Worm (Caenorhabditis elegans) whole organism, L4 larva: ENCODE measurements around the gene lido-17.

Experiments used
- F49E8.2 ChIP-seq: sonication (generic microtip); optimal IDR thresholded peaks from 2 replicates; lab custom pipeline; 2016; ENCODE audit warnings: missing compliant biosample characterization, mild to moderate bottlenecking, missing genetic modification characterization, borderline replicate concordance
- egl-27 ChIP-seq: sonication (generic microtip); optimal IDR thresholded peaks from 3 replicates; lab custom pipeline; 2017; ENCODE audit warnings: missing biosample characterization, missing genetic modification reagents, missing genetic modification characterization
- fos-1 ChIP-seq: fragments of 150-350 bp; optimal IDR thresholded peaks from 2 replicates; lab custom pipeline; 2014; ENCODE audit warnings: missing biosample characterization, missing genetic modification characterization
- lin-39 ChIP-seq: fragments of 150-350 bp; optimal IDR thresholded peaks from 2 replicates; lab custom pipeline; 2014; ENCODE audit warnings: missing biosample characterization, missing genetic modification reagents, missing genetic modification characterization
- madf-5 ChIP-seq, 2 experiments: fragments of 200-800 bp; sonication (Bioruptor generic); IDR thresholded peaks; 2 replicates each; pipeline ENCODE4 v1.3.6; 2022; ENCODE audit warnings: missing compliant biosample characterization in 2 of 2, missing genetic modification characterization in 2 of 2
- snpc-4 ChIP-seq: fragments of 150-350 bp; optimal IDR thresholded peaks from 2 replicates; lab custom pipeline; 2014; ENCODE audit warnings: missing biosample characterization, missing genetic modification characterization

DNA sequence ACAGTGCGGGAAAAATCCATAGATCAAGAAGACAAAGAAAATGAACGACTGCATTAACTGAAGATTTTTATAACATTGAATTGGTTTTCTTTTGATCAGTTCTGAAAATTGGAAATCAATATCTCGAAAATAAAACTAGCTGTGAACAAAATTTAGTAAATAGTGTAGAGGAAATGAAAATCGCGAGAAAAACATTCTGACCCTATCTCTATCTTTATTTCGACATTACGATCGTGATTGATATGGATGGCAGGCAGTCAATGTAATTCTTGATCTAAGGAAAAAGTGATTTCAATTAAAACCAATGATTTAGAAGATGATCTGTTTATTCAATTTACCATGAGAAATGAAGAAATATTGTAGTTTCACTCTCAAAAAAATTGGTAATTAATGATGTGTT lies 43.4 kb upstream of the lido-17 start, which contains the start of gene kin-16:
- TF ChIP-seq egl-27 (tag; lab: Kevin White, UChicago) (no peak), madf-5 (GFP tag; IDR thresholded peaks at IDR 0.05; lab: Robert Waterston, UW) (no peak), fos-1 (tag; lab: Kevin White, UChicago) (no peak), lin-39 (tag; lab: Kevin White, UChicago) (no peak), F49E8.2 (tag; lab: Kevin White, UChicago) (no peak), snpc-4 (tag; lab: Kevin White, UChicago) (no peak)
